Worm (Caenorhabditis elegans) whole organism, late embryonic: ENCODE results near the gene C29E4.15.

ENCODE experiments used
- C38D4.7 ChIP-seq: fragments of 200-800 bp; sonication (Bioruptor generic); optimal IDR thresholded peaks from 2 replicates; lab custom pipeline; 2018; ENCODE audit warnings: mild to moderate bottlenecking, missing genetic modification characterization, moderate library complexity, missing compliant biosample characterization
- K02D7.2 ChIP-seq: sonication (generic microtip); optimal IDR thresholded peaks from 2 replicates; lab custom pipeline; 2017; ENCODE audit warnings: mild to moderate bottlenecking, missing genetic modification characterization, missing compliant biosample characterization
- Y22D7AL.16 ChIP-seq: sonication (generic microtip); optimal IDR thresholded peaks from 2 replicates; lab custom pipeline; 2016; ENCODE audit warnings: missing genetic modification characterization, missing compliant biosample characterization
- ama-1 ChIP-seq: fragments of 150-350 bp; optimal IDR thresholded peaks from 2 replicates; lab custom pipeline; 2014
- ceh-18 ChIP-seq: sonication (generic microtip); optimal IDR thresholded peaks from 2 replicates; lab custom pipeline; 2016; ENCODE audit warnings: missing genetic modification characterization, missing compliant biosample characterization
- ceh-2 ChIP-seq: sonication (generic microtip); optimal IDR thresholded peaks from 2 replicates; lab custom pipeline; 2016; ENCODE audit warnings: missing genotype, missing genetic modification characterization, missing compliant biosample characterization
- ceh-22 ChIP-seq: sonication (generic microtip); optimal IDR thresholded peaks from 2 replicates; lab custom pipeline; 2017; ENCODE audit warnings: missing biosample characterization, missing genetic modification characterization
- ceh-24 ChIP-seq: sonication (generic microtip); optimal IDR thresholded peaks from 2 replicates; lab custom pipeline; 2016; ENCODE audit warnings: mild to moderate bottlenecking, missing genetic modification characterization, missing compliant biosample characterization
- ceh-30 ChIP-seq: fragments of 150-350 bp; optimal IDR thresholded peaks from 2 replicates; lab custom pipeline; 2014; ENCODE audit warnings: missing biosample characterization, missing genetic modification characterization
- ceh-31 ChIP-seq: sonication (generic microtip); optimal IDR thresholded peaks from 2 replicates; lab custom pipeline; 2016; ENCODE audit warnings: missing genetic modification characterization, missing compliant biosample characterization
- ceh-34 ChIP-seq: sonication (generic microtip); optimal IDR thresholded peaks from 2 replicates; lab custom pipeline; 2016; ENCODE audit warnings: mild to moderate bottlenecking, missing genetic modification characterization, missing compliant biosample characterization
- ceh-6 ChIP-seq: fragments of 200-800 bp; sonication (Bioruptor generic); optimal IDR thresholded peaks from 2 replicates; lab custom pipeline; 2018; ENCODE audit warnings: mild to moderate bottlenecking, missing genetic modification characterization, missing compliant biosample characterization
- dmd-4 ChIP-seq: sonication (generic microtip); optimal IDR thresholded peaks from 2 replicates; lab custom pipeline; 2016; ENCODE audit warnings: borderline replicate concordance, missing genetic modification characterization, missing compliant biosample characterization
- dve-1 ChIP-seq: sonication (generic microtip); optimal IDR thresholded peaks from 2 replicates; lab custom pipeline; 2017; ENCODE audit warnings: antibody characterized with exemption, mild to moderate bottlenecking, missing genetic modification characterization, missing compliant biosample characterization
- eyg-1 ChIP-seq: sonication (generic microtip); optimal IDR thresholded peaks from 2 replicates; lab custom pipeline; 2016; ENCODE audit warnings: missing genotype, missing genetic modification characterization, missing compliant biosample characterization
- fax-1 ChIP-seq: sonication (generic microtip); optimal IDR thresholded peaks from 2 replicates; lab custom pipeline; 2016; ENCODE audit warnings: missing genotype, missing genetic modification characterization, missing compliant biosample characterization
- fkh-10 ChIP-seq: fragments of 150-350 bp; optimal IDR thresholded peaks from 2 replicates; lab custom pipeline; 2014; ENCODE audit warnings: missing biosample characterization, missing genetic modification reagents, missing genetic modification characterization
- fkh-6 ChIP-seq: sonication (generic microtip); optimal IDR thresholded peaks from 2 replicates; lab custom pipeline; 2016; ENCODE audit warnings: missing genetic modification characterization, missing compliant biosample characterization
- hlh-15 ChIP-seq: sonication (generic microtip); optimal IDR thresholded peaks from 2 replicates; lab custom pipeline; 2016; ENCODE audit warnings: missing genetic modification characterization, missing compliant biosample characterization
- hlh-30 ChIP-seq: sonication (generic microtip); optimal IDR thresholded peaks from 2 replicates; lab custom pipeline; 2017; ENCODE audit warnings: antibody characterized with exemption, missing genetic modification characterization, missing compliant biosample characterization; ENCODE audit not compliant: insufficient read depth
- lim-6 ChIP-seq: sonication (generic microtip); optimal IDR thresholded peaks from 2 replicates; lab custom pipeline; 2016; ENCODE audit warnings: missing genetic modification characterization, missing compliant biosample characterization
- lin-11 ChIP-seq: fragments of 200-800 bp; sonication (Bioruptor generic); optimal IDR thresholded peaks from 2 replicates; lab custom pipeline; 2018; ENCODE audit warnings: mild to moderate bottlenecking, missing genetic modification characterization, missing compliant biosample characterization
- nfya-1 ChIP-seq: sonication (generic microtip); optimal IDR thresholded peaks from 2 replicates; lab custom pipeline; 2017; ENCODE audit warnings: missing genetic modification characterization, mild to moderate bottlenecking, missing compliant biosample characterization, antibody characterized with exemption, moderate library complexity
- nhr-232 ChIP-seq: sonication (generic microtip); optimal IDR thresholded peaks from 2 replicates; lab custom pipeline; 2016; ENCODE audit warnings: missing genetic modification characterization, missing compliant biosample characterization
- npax-4 ChIP-seq: sonication (generic microtip); optimal IDR thresholded peaks from 2 replicates; lab custom pipeline; 2016; ENCODE audit warnings: missing genetic modification characterization, missing compliant biosample characterization
- pat-9 ChIP-seq: fragments of 200-800 bp; sonication (Bioruptor generic); optimal IDR thresholded peaks from 2 replicates; lab custom pipeline; 2018; ENCODE audit warnings: mild to moderate bottlenecking, missing genetic modification characterization, moderate library complexity, missing compliant biosample characterization
- pax-1 ChIP-seq: fragments of 150-350 bp; optimal IDR thresholded peaks from 2 replicates; lab custom pipeline; 2014; ENCODE audit warnings: missing biosample characterization, missing genetic modification characterization
- pha-2 ChIP-seq: sonication (generic microtip); optimal IDR thresholded peaks from 2 replicates; lab custom pipeline; 2017; ENCODE audit warnings: mild to moderate bottlenecking, missing genetic modification characterization, missing compliant biosample characterization
- pqm-1 ChIP-seq: sonication (generic microtip); optimal IDR thresholded peaks from 2 replicates; lab custom pipeline; 2016; ENCODE audit warnings: missing genetic modification characterization, missing compliant biosample characterization
- pros-1 ChIP-seq: fragments of 150-350 bp; optimal IDR thresholded peaks from 2 replicates; lab custom pipeline; 2014; ENCODE audit warnings: missing biosample characterization, missing genetic modification reagents, missing genetic modification characterization
- sox-4 ChIP-seq: sonication (generic microtip); optimal IDR thresholded peaks from 2 replicates; lab custom pipeline; 2017; ENCODE audit warnings: mild to moderate bottlenecking, missing genetic modification characterization, inconsistent platforms, missing compliant biosample characterization
- syd-9 ChIP-seq: sonication (generic microtip); optimal IDR thresholded peaks from 2 replicates; lab custom pipeline; 2016; ENCODE audit warnings: mild to moderate bottlenecking, missing genetic modification characterization, moderate library complexity, missing compliant biosample characterization
- tbx-7 ChIP-seq: sonication (generic microtip); optimal IDR thresholded peaks from 2 replicates; lab custom pipeline; 2016; ENCODE audit warnings: missing genotype, missing genetic modification characterization, missing compliant biosample characterization
- ttx-3 ChIP-seq: sonication (generic microtip); optimal IDR thresholded peaks from 2 replicates; lab custom pipeline; 2016; ENCODE audit warnings: missing genetic modification reagents, missing genetic modification characterization, missing compliant biosample characterization
- unc-42 ChIP-seq: sonication (generic microtip); optimal IDR thresholded peaks from 2 replicates; lab custom pipeline; 2016; ENCODE audit warnings: missing genotype, missing genetic modification characterization, missing compliant biosample characterization
- unc-55 ChIP-seq: sonication (generic microtip); optimal IDR thresholded peaks from 2 replicates; lab custom pipeline; 2017; ENCODE audit warnings: missing biosample characterization, missing genetic modification reagents, missing genetic modification characterization
- unc-86 ChIP-seq: sonication (generic microtip); optimal IDR thresholded peaks from 2 replicates; lab custom pipeline; 2016; ENCODE audit warnings: missing genetic modification characterization, missing compliant biosample characterization
- zip-5 ChIP-seq: sonication (generic microtip); optimal IDR thresholded peaks from 2 replicates; lab custom pipeline; 2016; ENCODE audit warnings: missing genetic modification characterization, missing compliant biosample characterization
- ztf-16 ChIP-seq: sonication (generic microtip); optimal IDR thresholded peaks from 2 replicates; lab custom pipeline; 2017; ENCODE audit warnings: missing genetic modification characterization, missing compliant biosample characterization

The C29E4.15 gene

DNA sequence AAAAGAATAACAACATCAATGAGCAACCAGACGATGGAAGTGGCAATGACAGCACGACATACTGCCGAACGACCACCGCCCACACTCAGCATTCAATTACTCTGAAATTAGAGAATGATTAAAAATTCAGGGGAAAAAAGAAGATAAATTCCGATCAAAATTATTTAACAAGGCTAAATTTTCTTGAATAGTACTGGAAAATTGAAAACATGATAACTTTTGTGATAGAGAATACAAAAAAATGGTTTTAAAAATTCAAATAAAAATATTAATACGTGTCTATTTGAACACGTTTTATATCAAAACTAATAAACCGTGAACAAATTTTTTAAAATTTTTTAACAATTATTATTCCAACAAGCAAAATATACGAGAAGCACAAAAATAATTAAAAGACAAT, 34.8 kb upstream of the C29E4.15 start, which contains the start of gene gly-3:
Gene gly-3, minus strand, starts transcription at position 101 of the 400 bp plus-strand sequence.
- TF ChIP-seq pha-2 (tag; lab: Kevin White, UChicago) = no peak
- TF ChIP-seq ceh-22 = no peak
- TF ChIP-seq lim-6 (tag; lab: Kevin White, UChicago) = no peak
- TF ChIP-seq hlh-15 (tag; lab: Kevin White, UChicago) = no peak
- TF ChIP-seq, all 69 proteins: peak for 0

DNA sequence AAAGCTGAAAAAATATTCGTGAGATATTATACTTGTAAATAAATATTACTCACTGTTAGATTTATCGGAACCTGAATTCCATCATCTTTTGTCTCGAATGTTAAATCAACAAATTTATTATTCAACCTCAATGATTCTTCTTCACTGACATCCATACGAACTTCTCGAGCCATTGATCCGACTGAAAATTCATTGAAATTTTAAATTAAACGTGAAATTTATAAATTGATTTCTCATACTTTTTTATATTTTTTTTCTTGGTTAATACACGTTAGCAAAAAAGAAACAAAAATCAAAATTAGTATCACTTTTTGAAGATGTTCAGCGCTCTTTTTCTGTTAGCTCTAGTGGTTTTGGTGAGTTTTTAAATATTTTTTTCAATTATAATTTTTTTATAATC, 32.6 kb upstream of the C29E4.15 start, which contains the start of gene C29E4.14:
Gene C29E4.14, plus strand, starts transcription at position 301 of the 400 bp plus-strand sequence.
- TF ChIP-seq pros-1 (tag; lab: Kevin White, UChicago) (no peak), ceh-6 (GFP tag; lab: Kevin White, UChicago) (no peak), lim-6 (tag; lab: Kevin White, UChicago) (no peak), zip-5 (tag; lab: Kevin White, UChicago) (no peak), pax-1 (tag; lab: Kevin White, UChicago) (no peak), pha-2 (tag; lab: Kevin White, UChicago) (no peak), K02D7.2 (tag; lab: Kevin White, UChicago) (no peak), dve-1 (no peak), eyg-1 (no peak), ztf-16 (tag; lab: Kevin White, UChicago) (no peak), C38D4.7 (GFP tag; lab: Kevin White, UChicago) (no peak), unc-86 (no peak)

DNA sequence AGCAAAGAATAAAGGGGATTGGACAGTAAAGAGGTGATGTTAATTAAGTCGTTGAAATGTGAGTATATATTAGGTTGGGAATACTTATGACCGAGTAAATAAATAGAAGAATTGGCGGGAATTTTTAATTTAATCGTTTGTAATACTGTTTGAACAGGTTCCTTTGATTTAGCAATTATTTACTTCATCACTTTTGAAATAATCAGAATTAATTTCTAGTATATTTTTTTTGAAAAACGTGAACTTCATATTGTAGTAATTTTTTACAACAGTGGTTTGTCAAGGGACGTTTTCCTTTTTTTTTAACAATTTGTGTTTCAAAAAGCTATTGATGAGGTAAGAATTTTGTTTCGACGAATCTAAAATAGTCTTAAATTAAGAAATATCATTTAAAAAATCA, 30.2 kb upstream of the C29E4.15 start, which contains the start of gene C29E4.17:
Gene C29E4.17, plus strand, starts transcription at position 301 of the 400 bp plus-strand sequence.
- TF ChIP-seq npax-4 (tag; lab: Kevin White, UChicago) = no peak
- no peak for TF ChIP-seq pqm-1
- TF ChIP-seq fkh-10 (GFP tag; lab: Kevin White, UChicago) = no peak
- no peak for TF ChIP-seq pat-9 (tag; lab: Kevin White, UChicago)
- no peak for TF ChIP-seq sox-4 (tag; lab: Kevin White, UChicago)
- TF ChIP-seq ztf-16 (tag; lab: Kevin White, UChicago) = no peak
- TF ChIP-seq ceh-18 (tag; lab: Kevin White, UChicago) = no peak
- no peak for TF ChIP-seq unc-42 (tag; lab: Kevin White, UChicago)
- no peak for TF ChIP-seq pros-1 (tag; lab: Kevin White, UChicago)
- no peak for TF ChIP-seq eyg-1
- TF ChIP-seq syd-9 = no peak
- TF ChIP-seq unc-86 = no peak
- no peak for TF ChIP-seq hlh-30
- TF ChIP-seq ceh-2 (tag; lab: Kevin White, UChicago) = no peak
- TF ChIP-seq lin-11 (tag; lab: Kevin White, UChicago) = no peak
- TF ChIP-seq fax-1 = no peak
- no peak for TF ChIP-seq ceh-34 (tag; lab: Kevin White, UChicago)
- TF ChIP-seq ama-1 = no peak
- TF ChIP-seq, all 69 proteins: peak for 0

DNA sequence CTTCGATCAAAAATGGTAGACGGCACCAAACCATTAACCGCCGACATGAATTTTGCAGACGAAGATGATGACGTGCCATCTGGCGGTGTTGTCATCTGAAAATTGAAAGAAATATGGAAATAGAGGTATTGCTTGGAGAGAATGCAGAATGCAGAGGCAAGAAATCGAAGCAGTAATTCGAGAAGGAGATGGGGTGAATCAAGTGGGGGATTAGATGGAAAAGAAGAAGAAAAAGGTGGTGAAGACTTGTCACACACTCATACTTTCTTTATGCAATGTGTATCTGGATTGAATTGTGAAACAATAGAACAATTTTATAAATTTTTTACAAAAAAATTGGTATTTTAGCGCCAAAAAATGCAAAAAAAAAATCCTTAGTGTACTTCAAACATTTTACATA, 27.6 kb upstream of the C29E4.15 start, which contains the start of gene tag-250:
Gene tag-250, minus strand, starts transcription at position 101 of the 400 bp plus-strand sequence.
- no peak for TF ChIP-seq nfya-1 (tag; lab: Kevin White, UChicago)
- TF ChIP-seq ceh-24 (tag; lab: Kevin White, UChicago) = no peak
- no peak for TF ChIP-seq ceh-30 (tag; lab: Kevin White, UChicago)
- no peak for TF ChIP-seq pax-1 (tag; lab: Kevin White, UChicago)
- no peak for TF ChIP-seq syd-9
- no peak for TF ChIP-seq unc-42 (tag; lab: Kevin White, UChicago)
- no peak for TF ChIP-seq hlh-30
- TF ChIP-seq ceh-31 (tag; lab: Kevin White, UChicago) = no peak
- TF ChIP-seq K02D7.2 (tag; lab: Kevin White, UChicago) = no peak
- no peak for TF ChIP-seq nhr-232 (tag; lab: Kevin White, UChicago)
- TF ChIP-seq lim-6 (tag; lab: Kevin White, UChicago) = no peak
- TF ChIP-seq unc-55 = no peak
- no peak for TF ChIP-seq ceh-34 (tag; lab: Kevin White, UChicago)
- TF ChIP-seq fkh-6 (tag; lab: Kevin White, UChicago) = no peak
- TF ChIP-seq ttx-3 (tag; lab: Kevin White, UChicago) = no peak
- no peak for TF ChIP-seq sox-4 (tag; lab: Kevin White, UChicago)
- no peak for TF ChIP-seq tbx-7 (tag; lab: Kevin White, UChicago)
- TF ChIP-seq dmd-4 (tag; lab: Kevin White, UChicago) = no peak
- no peak for TF ChIP-seq Y22D7AL.16 (tag; lab: Kevin White, UChicago)
